Worm (Caenorhabditis elegans) whole organism, L1 larva: Measurements from ENCODE around the gene H20J04.6.

Experiments used
- aly-2 ChIP-seq: fragments of 150-350 bp; optimal IDR thresholded peaks from 2 replicates; lab custom pipeline; 2014; ENCODE audit warnings: missing biosample characterization, missing genetic modification characterization
- ama-1 ChIP-seq: fragments of 150-350 bp; optimal IDR thresholded peaks from 2 replicates; lab custom pipeline; 2014
- blmp-1 ChIP-seq: fragments of 150-350 bp; optimal IDR thresholded peaks from 2 replicates; lab custom pipeline; 2014; ENCODE audit warnings: missing biosample characterization, missing genetic modification characterization
- efl-1 ChIP-seq, 4 experiments: fragments of 150-350 bp; optimal IDR thresholded peaks in 3 of 4; peaks in 1 of 4; 1 replicate in 1 of 4; 2 replicates in 3 of 4; lab custom pipeline; 2014; ENCODE audit warnings: missing biosample characterization in 2 of 4, missing genetic modification characterization in 2 of 4, missing genetic modification reagents in 2 of 4
- lin-39 ChIP-seq: fragments of 150-350 bp; optimal IDR thresholded peaks from 2 replicates; lab custom pipeline; 2014; ENCODE audit warnings: missing biosample characterization, missing genetic modification reagents, missing genetic modification characterization
- lsy-2 ChIP-seq, 2 experiments: fragments of 150-350 bp; optimal IDR thresholded peaks; 2 replicates each; lab custom pipeline; 2014; ENCODE audit warnings: missing biosample characterization in 2 of 2, missing genetic modification characterization in 2 of 2
- pqm-1 ChIP-seq: sonication (generic microtip); optimal IDR thresholded peaks from 3 replicates; lab custom pipeline; 2017; ENCODE audit warnings: missing biosample characterization, missing genetic modification characterization
- snpc-4 ChIP-seq: fragments of 150-350 bp; optimal IDR thresholded peaks from 2 replicates; lab custom pipeline; 2014; ENCODE audit warnings: missing biosample characterization, missing genetic modification characterization
- unc-62 ChIP-seq: fragments of 150-350 bp; optimal IDR thresholded peaks from 2 replicates; lab custom pipeline; 2014; ENCODE audit warnings: missing biosample characterization, missing genetic modification reagents, missing genetic modification characterization

ce11 chrII:4284305-4285193 is 38.5 kb upstream of the H20J04.6 start:
- TF ChIP-seq aly-2 (tag; lab: Kevin White, UChicago) (no peak), pqm-1 (no peak), unc-62 (no peak), efl-1 (optimal IDR thresholded peaks at IDR 0.05; lab: Kevin White, UChicago) (no peak), efl-1 (GFP tag; optimal IDR thresholded peaks at IDR 0.05 in 1 of 2; lab: Kevin White, UChicago) (no peak), lsy-2 (tag; optimal IDR thresholded peaks at IDR 0.05; lab: Kevin White, UChicago) (no peak), lin-39 (tag; lab: Kevin White, UChicago) (no peak), snpc-4 (tag; lab: Kevin White, UChicago) (no peak), blmp-1 (tag; lab: Kevin White, UChicago) (no peak), ama-1 (lab: Kevin White, UChicago) (no peak)
